Worm (Caenorhabditis elegans) whole organism, mixed stage, embryonic: ENCODE measurements around the gene F55B11.3.

Experiments used
- ceh-39 ChIP-seq: fragments of 150-350 bp; optimal IDR thresholded peaks from 2 replicates; lab custom pipeline; 2014; ENCODE audit warnings: missing biosample characterization, missing genetic modification characterization
- ceh-83 ChIP-seq: fragments of 200-800 bp; sonication (Bioruptor generic); optimal IDR thresholded peaks from 2 replicates; lab custom pipeline; 2018; ENCODE audit warnings: mild to moderate bottlenecking, missing genetic modification characterization, missing compliant biosample characterization
- elt-1 ChIP-seq: sonication (generic microtip); optimal IDR thresholded peaks from 2 replicates; lab custom pipeline; 2017; ENCODE audit warnings: missing genetic modification characterization, mild to moderate bottlenecking, missing compliant biosample characterization, antibody characterized with exemption, moderate library complexity, borderline replicate concordance; ENCODE audit not compliant: insufficient read depth
- elt-3 ChIP-seq: fragments of 150-350 bp; optimal IDR thresholded peaks from 2 replicates; lab custom pipeline; 2014; ENCODE audit warnings: missing biosample characterization, missing genetic modification characterization
- lsy-2 ChIP-seq: fragments of 150-350 bp; optimal IDR thresholded peaks from 2 replicates; lab custom pipeline; 2014; ENCODE audit warnings: missing biosample characterization, missing genetic modification characterization
- mep-1 ChIP-seq: fragments of 150-350 bp; optimal IDR thresholded peaks from 2 replicates; lab custom pipeline; 2017; ENCODE audit warnings: missing biosample characterization, missing genetic modification reagents, missing genetic modification characterization, inconsistent platforms
- nhr-12 ChIP-seq: fragments of 150-350 bp; optimal IDR thresholded peaks from 2 replicates; lab custom pipeline; 2014; ENCODE audit warnings: missing biosample characterization, missing genetic modification characterization
- nhr-28 ChIP-seq: fragments of 150-350 bp; optimal IDR thresholded peaks from 2 replicates; lab custom pipeline; 2014; ENCODE audit warnings: missing biosample characterization, missing genetic modification characterization
- snpc-4 ChIP-seq: fragments of 150-350 bp; optimal IDR thresholded peaks from 2 replicates; lab custom pipeline; 2014; ENCODE audit warnings: missing biosample characterization, missing genetic modification characterization
- unc-120 ChIP-seq: sonication (generic microtip); optimal IDR thresholded peaks from 2 replicates; lab custom pipeline; 2017; ENCODE audit warnings: missing genetic modification characterization, missing compliant biosample characterization; ENCODE audit not compliant: poor library complexity, severe bottlenecking
- unc-62 ChIP-seq: fragments of 150-350 bp; optimal IDR thresholded peaks from 2 replicates; lab custom pipeline; 2014; ENCODE audit warnings: missing biosample characterization, missing genetic modification reagents, missing genetic modification characterization

ce11 chrIV:14456667-14457066 lies 32.2 kb downstream of the F55B11.3 start, which contains the start of gene nspg-9:
- TF ChIP-seq nhr-28 (tag; lab: Kevin White, UChicago) (no peak), snpc-4 (tag; lab: Kevin White, UChicago) (no peak), ceh-39 (tag; lab: Kevin White, UChicago) (no peak), lsy-2 (tag; lab: Kevin White, UChicago) (no peak), unc-120 (tag; lab: Kevin White, UChicago) (no peak), nhr-12 (tag; lab: Kevin White, UChicago) (no peak), unc-62 (no peak), elt-3 (tag; lab: Kevin White, UChicago) (no peak), ceh-83 (GFP tag; lab: Kevin White, UChicago) (no peak), elt-1 (no peak), mep-1 (no peak)
